Fruit fly (Drosophila melanogaster): ENCODE data around the gene fkh.

- no peak for TF ChIP-seq CG7101 (tag; optimal IDR thresholded peaks at IDR 0.05)
- no peak for TF ChIP-seq tj (GFP tag; optimal IDR thresholded peaks at IDR 0.05)
- no peak for TF ChIP-seq CG33017 (tag; optimal IDR thresholded peaks at IDR 0.05)
- TF ChIP-seq ovo (GFP tag; optimal IDR thresholded peaks at IDR 0.05): no peak
- no peak for TF ChIP-seq CG11617 (GFP tag; optimal IDR thresholded peaks at IDR 0.05)
- TF ChIP-seq Crg-1 (GFP tag; optimal IDR thresholded peaks at IDR 0.05): no peak
- no peak for TF ChIP-seq pad (GFP tag; optimal IDR thresholded peaks at IDR 0.05)
- TF ChIP-seq cic (GFP tag; optimal IDR thresholded peaks at IDR 0.05): no peak
- no peak for TF ChIP-seq CG12768 (GFP tag; optimal IDR thresholded peaks at IDR 0.05)
- TF ChIP-seq Clk (GFP tag; optimal IDR thresholded peaks at IDR 0.05): no peak
- TF ChIP-seq Mnt (GFP tag; optimal IDR thresholded peaks at IDR 0.05): no peak
Observed at dm6 chr3R:28569529-28570175, 15.4 kb downstream of the fkh start.
